Worm (Caenorhabditis elegans): ENCODE data around the gene tald-1.
A peak's percentile ranks its signal among the peaks of the same experiment; 100 is the strongest.

Gene tald-1

ce11 chrIV:4386351-4386750 lies at the start of gene tald-1:
TSS of gene tald-1 (plus strand) at chrIV:4386651.
- TF ChIP-seq cey-2 (tag; optimal IDR thresholded peaks at IDR 0.05; ENCODE audit: borderline replicate concordance, insufficient read depth) (no peak), nhr-237 (tag; optimal IDR thresholded peaks at IDR 0.05) (no peak), snpc-1.2 (GFP tag; IDR thresholded peaks at IDR 0.05) (peak; percentile 25; the same call in 1 of the 2 replicates), aly-2 (tag; optimal IDR thresholded peaks at IDR 0.05) (no peak), php-3 (GFP tag; IDR thresholded peaks at IDR 0.05) (0 out of 2 replicates have a peak, but pooled peaks have one; percentile 13), dve-1 (tag; optimal IDR thresholded peaks at IDR 0.05; ENCODE audit: insufficient read depth) (peak; percentile 5), nhr-25 (tag; optimal IDR thresholded peaks at IDR 0.05; ENCODE audit: borderline replicate concordance, insufficient read depth) (no peak), pqm-1 (tag; optimal IDR thresholded peaks at IDR 0.05) (peak; percentile 38), daf-16 (GFP tag; optimal IDR thresholded peaks at IDR 0.05) (no peak), daf-16 (tag; optimal IDR thresholded peaks at IDR 0.05) (peak; percentile 0), zip-11 (GFP tag; IDR thresholded peaks at IDR 0.05) (no peak), daf-19 (GFP tag; conservative IDR thresholded peaks at IDR 0.05) (no peak), ceh-28 (tag; optimal IDR thresholded peaks at IDR 0.05) (peak; percentile 38), lin-13 (GFP tag; optimal IDR thresholded peaks at IDR 0.05) (no peak), spr-1 (tag; optimal IDR thresholded peaks at IDR 0.05) (no peak), arid-1 (GFP tag; conservative IDR thresholded peaks at IDR 0.05) (no peak), nhr-77 (tag; optimal IDR thresholded peaks at IDR 0.05) (no peak)

ce11 chrIV:4338217-4338616 lies 48.2 kb upstream of the tald-1 start:
- TF ChIP-seq zip-2 (tag; optimal IDR thresholded peaks at IDR 0.05) = no peak
- no peak for TF ChIP-seq zag-1 (tag; optimal IDR thresholded peaks at IDR 0.05)
- no peak for TF ChIP-seq Y48G9A.11 (GFP tag; IDR thresholded peaks at IDR 0.05)
- TF ChIP-seq dpl-1 (GFP tag; optimal IDR thresholded peaks at IDR 0.05) = no peak
- TF ChIP-seq dmd-6 (GFP tag; IDR thresholded peaks at IDR 0.05) = no peak
- no peak for TF ChIP-seq hif-1 (tag; optimal IDR thresholded peaks at IDR 0.05)
- no peak for TF ChIP-seq jun-1 (tag; optimal IDR thresholded peaks at IDR 0.05)
- no peak for TF ChIP-seq T26A8.4 (GFP tag; IDR thresholded peaks at IDR 0.05)
- no peak for TF ChIP-seq ceh-20 (GFP tag; IDR thresholded peaks at IDR 0.05)
- no peak for TF ChIP-seq gei-8 (GFP tag; optimal IDR thresholded peaks at IDR 0.05)
- no peak for TF ChIP-seq fkh-10 (GFP tag; optimal IDR thresholded peaks at IDR 0.05)

- TF ChIP-seq daf-8 (GFP tag; IDR thresholded peaks at IDR 0.05) (no peak), zfp-3 (GFP tag; conservative IDR thresholded peaks at IDR 0.05) (no peak), aha-1 (tag) (peak; percentile 83)
These were observed 41.6 kb upstream of the tald-1 start for ce11 chrIV:4344828-4345227.

ce11 chrIV:4346512-4346911 lies 39.9 kb upstream of the tald-1 start, which contains the start of gene oac-52:
TSS of gene oac-52 (minus strand) at chrIV:4346612.
- TF ChIP-seq ZK546.5 (tag; optimal IDR thresholded peaks at IDR 0.05) = no peak
- no peak for TF ChIP-seq F10B5.3 (tag; optimal IDR thresholded peaks at IDR 0.05)
- no peak for TF ChIP-seq jun-1 (tag; optimal IDR thresholded peaks at IDR 0.05)
- TF ChIP-seq duxl-1 (tag; optimal IDR thresholded peaks at IDR 0.05; ENCODE audit: poor library complexity) = no peak
- TF ChIP-seq fos-1 (tag; optimal IDR thresholded peaks at IDR 0.05) = no peak
- TF ChIP-seq unc-62 (GFP tag; optimal IDR thresholded peaks at IDR 0.05 in 1 of 2) = no peak
- no peak for TF ChIP-seq unc-62 (tag; optimal IDR thresholded peaks at IDR 0.05)
- TF ChIP-seq mxl-3 (GFP tag; optimal IDR thresholded peaks at IDR 0.05) = no peak
- no peak for TF ChIP-seq nhr-48 (tag; optimal IDR thresholded peaks at IDR 0.05)
- TF ChIP-seq zag-1 (tag; optimal IDR thresholded peaks at IDR 0.05) = no peak
